Worm (Caenorhabditis elegans): Measurements from ENCODE around the gene F48G7.7.

- TF ChIP-seq F55B11.4 (tag; optimal IDR thresholded peaks at IDR 0.05; ENCODE audit: borderline replicate concordance, insufficient read depth) (no peak), B0035.1 (tag; optimal IDR thresholded peaks at IDR 0.05) (no peak)
Observed at ce11 chrV:597823-598222, 28.4 kb downstream of the F48G7.7 start.

All from whole organism, young adult.